Fruit fly (Drosophila melanogaster): ENCODE measurements around the gene Slbp.

dm6 chr3R:29190984-29191383 is 37.9 kb upstream of the Slbp start:
- TF ChIP-seq Sin3A (optimal IDR thresholded peaks at IDR 0.05) (no peak), insv (optimal IDR thresholded peaks at IDR 0.05) (no peak)
